Worm (Caenorhabditis elegans) whole organism, L1 larva: ENCODE measurements around the gene gtf-2E1.

ENCODE experiments used
- C16A3.4 ChIP-seq: fragments of 150-350 bp; optimal IDR thresholded peaks from 2 replicates; lab custom pipeline; 2014; ENCODE audit warnings: missing biosample characterization, missing genetic modification characterization
- F16B12.6 ChIP-seq: fragments of 150-350 bp; optimal IDR thresholded peaks from 2 replicates; lab custom pipeline; 2014; ENCODE audit warnings: missing biosample characterization, missing genetic modification characterization
- Y116A8C.19 ChIP-seq: sonication (generic microtip); optimal IDR thresholded peaks from 2 replicates; lab custom pipeline; 2016; ENCODE audit warnings: missing compliant biosample characterization, missing genetic modification characterization, borderline replicate concordance
- aha-1 ChIP-seq: fragments of 150-350 bp; optimal IDR thresholded peaks from 2 replicates; lab custom pipeline; 2014; ENCODE audit warnings: missing biosample characterization, missing genetic modification characterization
- ceh-63 ChIP-seq: fragments of 200-800 bp; sonication (Bioruptor generic); optimal IDR thresholded peaks from 2 replicates; lab custom pipeline; 2018; ENCODE audit warnings: mild to moderate bottlenecking, missing genetic modification characterization, missing compliant biosample characterization
- ceh-82 ChIP-seq, 3 experiments: fragments of 150-350 bp in 1 of 3; sonication (generic microtip) in 2 of 3; optimal IDR thresholded peaks; 2 replicates each; lab custom pipeline; 2014 to 2017; ENCODE audit warnings: missing biosample characterization in 3 of 3, missing genetic modification characterization in 3 of 3
- ceh-88 ChIP-seq: fragments of 200-800 bp; sonication (Bioruptor generic); IDR thresholded peaks from 2 replicates; pipeline ENCODE4 v1.3.6; 2022; ENCODE audit warnings: missing genetic modification characterization, missing compliant biosample characterization
- dpl-1 ChIP-seq, 3 experiments: fragments of 150-350 bp in 2 of 3; sonication (generic microtip) in 1 of 3; optimal IDR thresholded peaks; 2 replicates each; lab custom pipeline; 2014 to 2017; ENCODE audit warnings: missing biosample characterization in 3 of 3, missing genetic modification characterization in 3 of 3, missing genetic modification reagents in 3 of 3
- dsc-1 ChIP-seq: sonication (generic microtip); optimal IDR thresholded peaks from 2 replicates; lab custom pipeline; 2016; ENCODE audit warnings: mild to moderate bottlenecking, missing genetic modification characterization, missing compliant biosample characterization
- egl-13 ChIP-seq: sonication (generic microtip); optimal IDR thresholded peaks from 2 replicates; lab custom pipeline; 2016; ENCODE audit warnings: missing genotype, missing genetic modification reagents, missing genetic modification characterization, missing compliant biosample characterization
- elt-2 ChIP-seq: sonication (generic microtip); optimal IDR thresholded peaks from 2 replicates; lab custom pipeline; 2016; ENCODE audit warnings: missing genetic modification characterization, mild to moderate bottlenecking, inconsistent platforms, missing compliant biosample characterization, missing genetic modification reagents
- elt-3 ChIP-seq, 6 experiments: fragments of 150-350 bp in 1 of 6; sonication (generic microtip); optimal IDR thresholded peaks; 2 replicates each; lab custom pipeline; 2017 to 2018; ENCODE audit warnings: missing biosample characterization in 6 of 6, missing genetic modification characterization in 6 of 6, inconsistent platforms in 1 of 6
- fkh-10 ChIP-seq: sonication (generic microtip); optimal IDR thresholded peaks from 2 replicates; lab custom pipeline; 2017; ENCODE audit warnings: missing biosample characterization, missing genetic modification reagents, missing genetic modification characterization
- fkh-4 ChIP-seq: sonication (generic microtip); optimal IDR thresholded peaks from 2 replicates; lab custom pipeline; 2016; ENCODE audit warnings: missing compliant biosample characterization, missing genetic modification characterization, borderline replicate concordance
- fkh-8 ChIP-seq: sonication (generic microtip); optimal IDR thresholded peaks from 2 replicates; lab custom pipeline; 2016; ENCODE audit warnings: mild to moderate bottlenecking, missing genetic modification characterization, missing compliant biosample characterization
- lin-13 ChIP-seq: fragments of 150-350 bp; optimal IDR thresholded peaks from 2 replicates; lab custom pipeline; 2014; ENCODE audit warnings: missing biosample characterization, missing genetic modification reagents, missing genetic modification characterization
- lin-14 ChIP-seq: fragments of 200-800 bp; sonication (Bioruptor generic); optimal IDR thresholded peaks from 2 replicates; lab custom pipeline; 2018; ENCODE audit warnings: mild to moderate bottlenecking, missing genetic modification characterization, moderate library complexity, missing compliant biosample characterization
- lin-15B ChIP-seq: fragments of 150-350 bp; sonication (generic microtip); optimal IDR thresholded peaks from 3 replicates; lab custom pipeline; 2014; ENCODE audit warnings: missing biosample characterization, missing genetic modification characterization
- lin-35 ChIP-seq, 2 experiments: fragments of 150-350 bp; optimal IDR thresholded peaks; 2 replicates each; lab custom pipeline; 2014; ENCODE audit warnings: missing biosample characterization in 2 of 2, missing genetic modification characterization in 2 of 2, missing genetic modification reagents in 2 of 2
- lin-39 ChIP-seq: fragments of 150-350 bp; optimal IDR thresholded peaks from 2 replicates; lab custom pipeline; 2014; ENCODE audit warnings: missing biosample characterization, missing genetic modification reagents, missing genetic modification characterization
- lsy-2 ChIP-seq, 2 experiments: fragments of 150-350 bp; optimal IDR thresholded peaks; 2 replicates each; lab custom pipeline; 2014; ENCODE audit warnings: missing biosample characterization in 2 of 2, missing genetic modification characterization in 2 of 2
- mef-2 ChIP-seq: fragments of 150-350 bp; optimal IDR thresholded peaks from 2 replicates; lab custom pipeline; 2014; ENCODE audit warnings: missing biosample characterization, missing genetic modification characterization
- mep-1 ChIP-seq: fragments of 150-350 bp; optimal IDR thresholded peaks from 2 replicates; lab custom pipeline; 2014; ENCODE audit warnings: missing biosample characterization, missing genetic modification characterization
- nhr-11 ChIP-seq: fragments of 150-350 bp; optimal IDR thresholded peaks from 2 replicates; lab custom pipeline; 2014; ENCODE audit warnings: missing biosample characterization, missing genetic modification characterization
- nhr-19 ChIP-seq: fragments of 200-800 bp; sonication (Bioruptor generic); conservative IDR thresholded peaks from 2 replicates; pipeline ENCODE4 v1.3.6; 2022; ENCODE audit warnings: missing genetic modification characterization, missing compliant biosample characterization
- nhr-237 ChIP-seq: fragments of 150-350 bp; optimal IDR thresholded peaks from 2 replicates; lab custom pipeline; 2014; ENCODE audit warnings: missing biosample characterization, missing genetic modification characterization
- nhr-28 ChIP-seq: fragments of 150-350 bp; optimal IDR thresholded peaks from 2 replicates; lab custom pipeline; 2014; ENCODE audit warnings: missing biosample characterization, missing genetic modification characterization
- nhr-47 ChIP-seq: sonication (generic microtip); optimal IDR thresholded peaks from 2 replicates; lab custom pipeline; 2016; ENCODE audit warnings: mild to moderate bottlenecking, missing genetic modification characterization, moderate library complexity, missing compliant biosample characterization
- nhr-71 ChIP-seq: sonication (generic microtip); optimal IDR thresholded peaks from 2 replicates; lab custom pipeline; 2016; ENCODE audit warnings: mild to moderate bottlenecking, missing genetic modification characterization, moderate library complexity, missing compliant biosample characterization
- nhr-77 ChIP-seq: fragments of 150-350 bp; optimal IDR thresholded peaks from 2 replicates; lab custom pipeline; 2014; ENCODE audit warnings: missing biosample characterization, missing genetic modification characterization
- nhr-84 ChIP-seq: sonication (generic microtip); optimal IDR thresholded peaks from 2 replicates; lab custom pipeline; 2017; ENCODE audit warnings: missing biosample characterization, missing genetic modification characterization
- nhr-90 ChIP-seq: sonication (generic microtip); optimal IDR thresholded peaks from 2 replicates; lab custom pipeline; 2016; ENCODE audit warnings: mild to moderate bottlenecking, missing genetic modification characterization, missing compliant biosample characterization; ENCODE audit not compliant: poor library complexity
- pag-3 ChIP-seq: sonication (generic microtip); optimal IDR thresholded peaks from 2 replicates; lab custom pipeline; 2017; ENCODE audit warnings: missing genetic modification characterization, mild to moderate bottlenecking, missing compliant biosample characterization, antibody characterized with exemption, borderline replicate concordance; ENCODE audit not compliant: insufficient read depth
- rnt-1 ChIP-seq: sonication (generic microtip); optimal IDR thresholded peaks from 2 replicates; lab custom pipeline; 2016; ENCODE audit warnings: mild to moderate bottlenecking, missing genetic modification characterization, moderate library complexity, missing compliant biosample characterization
- skn-1 ChIP-seq: fragments of 150-350 bp; optimal IDR thresholded peaks from 2 replicates; lab custom pipeline; 2014; ENCODE audit warnings: missing biosample characterization, missing genetic modification characterization
- snu-23 ChIP-seq: sonication (generic microtip); optimal IDR thresholded peaks from 2 replicates; lab custom pipeline; 2016; ENCODE audit warnings: missing genetic modification characterization, missing compliant biosample characterization
- sptf-1 ChIP-seq: fragments of 150-350 bp; optimal IDR thresholded peaks from 2 replicates; lab custom pipeline; 2014; ENCODE audit warnings: missing biosample characterization, missing genetic modification characterization
- tbx-2 ChIP-seq: sonication (generic microtip); optimal IDR thresholded peaks from 2 replicates; lab custom pipeline; 2016; ENCODE audit warnings: missing genetic modification characterization, missing compliant biosample characterization
- unc-98 ChIP-seq: fragments of 200-800 bp; sonication (Bioruptor generic); IDR thresholded peaks from 2 replicates; pipeline ENCODE4 v1.3.6; 2022; ENCODE audit warnings: missing genetic modification characterization, missing compliant biosample characterization
- zag-1 ChIP-seq: fragments of 150-350 bp; optimal IDR thresholded peaks from 2 replicates; lab custom pipeline; 2014; ENCODE audit warnings: missing biosample characterization, missing genetic modification characterization
- ztf-11 ChIP-seq, 2 experiments: sonication (generic microtip); optimal IDR thresholded peaks; 2 replicates each; lab custom pipeline; 2016 to 2017; ENCODE audit warnings: missing genetic modification characterization in 2 of 2, missing biosample characterization in 1 of 2, missing compliant biosample characterization in 1 of 2

gtf-2E1 gene

ce11 chrIV:17264714-17265113 lies 9.6 kb downstream of the gtf-2E1 start, which contains the start of gene F26D10.13:
Gene F26D10.13 (minus strand): TSS chrIV:17264814.
- TF ChIP-seq lin-15B (tag; lab: Kevin White, UChicago): no peak
- TF ChIP-seq fkh-4 (tag; lab: Kevin White, UChicago): no peak
- TF ChIP-seq dpl-1 (GFP tag; optimal IDR thresholded peaks at IDR 0.05; lab: Kevin White, UChicago): no peak
- TF ChIP-seq nhr-47 (tag; lab: Kevin White, UChicago): no peak
- no peak for TF ChIP-seq snu-23 (GFP tag; lab: Kevin White, UChicago)

- no peak for TF ChIP-seq elt-2 (tag; lab: Kevin White, UChicago)
Measured at ce11 chrIV:17265279-17265678, 10.2 kb downstream of the gtf-2E1 start, which contains the start of gene str-187. Gene str-187 (plus strand): TSS chrIV:17265579.

- no peak for TF ChIP-seq mef-2 (tag; lab: Kevin White, UChicago)
Measured at ce11 chrIV:17265716-17266115, 10.6 kb downstream of the gtf-2E1 start.

ce11 chrIV:17267304-17267891 lies 12.3 kb downstream of the gtf-2E1 start:
- no peak for TF ChIP-seq zag-1
- no peak for TF ChIP-seq C16A3.4
- TF ChIP-seq fkh-8 (tag; lab: Kevin White, UChicago): no peak
- TF ChIP-seq Y116A8C.19 (tag; lab: Kevin White, UChicago): no peak

DNA sequence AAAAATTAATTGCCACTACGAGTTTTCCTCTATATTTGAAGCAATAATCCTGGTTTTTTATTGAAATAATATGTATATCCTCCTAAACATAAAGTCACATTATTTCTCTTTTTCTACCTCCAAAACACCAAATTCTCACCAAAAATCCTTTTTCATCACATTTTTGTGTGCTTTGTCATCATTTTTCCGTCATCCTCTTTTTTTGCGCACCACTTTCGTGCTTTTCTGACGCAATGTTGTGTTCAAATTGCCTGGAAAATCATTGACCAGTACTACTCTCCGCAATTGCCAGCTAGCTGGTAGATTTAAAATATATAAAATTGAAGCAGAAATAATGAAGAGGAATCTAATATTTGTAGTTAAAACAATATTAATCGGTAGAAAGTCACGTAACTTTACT lies 13.0 kb downstream of the gtf-2E1 start:
- TF ChIP-seq nhr-77: no peak
- TF ChIP-seq nhr-11 (tag; lab: Kevin White, UChicago): no peak
- TF ChIP-seq nhr-237 (tag; lab: Kevin White, UChicago): no peak
- TF ChIP-seq skn-1 (tag; lab: Kevin White, UChicago): peak; percentile 91
- TF ChIP-seq nhr-90 (tag; lab: Kevin White, UChicago): no peak

DNA sequence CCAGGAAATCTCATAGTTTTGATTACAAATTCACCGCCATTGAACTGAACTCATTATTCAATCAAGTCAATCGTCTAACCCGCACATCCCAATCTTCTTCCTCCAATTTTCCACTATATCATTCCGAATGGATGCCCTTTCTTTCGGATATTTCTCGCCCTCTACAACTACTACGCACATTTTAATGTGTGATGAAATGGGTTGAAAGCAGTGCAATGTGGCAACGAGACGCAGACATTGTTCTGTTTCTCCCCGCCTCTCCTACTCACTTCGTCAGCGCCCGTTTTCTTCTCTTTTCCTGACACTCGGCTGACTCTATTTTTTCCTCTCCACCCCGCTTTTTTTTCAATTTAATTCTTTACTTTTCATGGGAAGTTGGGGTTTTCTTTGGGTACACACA lies 13.5 kb downstream of the gtf-2E1 start:
- TF ChIP-seq unc-98 (GFP tag; lab: Robert Waterston, UW) (no peak), nhr-28 (no peak), fkh-4 (tag; lab: Kevin White, UChicago) (no peak), fkh-8 (tag; lab: Kevin White, UChicago) (no peak), dsc-1 (tag; lab: Kevin White, UChicago) (peak; percentile 10), lin-35 (GFP tag; optimal IDR thresholded peaks at IDR 0.05; lab: Kevin White, UChicago) (peak; percentile 32 to 39), ceh-88 (GFP tag; lab: Robert Waterston, UW) (no peak), ztf-11 (tag; optimal IDR thresholded peaks at IDR 0.05; lab: Kevin White, UChicago) (no peak), egl-13 (tag; lab: Kevin White, UChicago) (no peak), tbx-2 (peak; percentile 10), ceh-82 (tag; optimal IDR thresholded peaks at IDR 0.05; lab: Kevin White, UChicago) (peak; percentile 0 to 64 (median 11)), lsy-2 (tag; optimal IDR thresholded peaks at IDR 0.05; lab: Kevin White, UChicago) (peak in 1 of 2 experiments; percentile 64), C16A3.4 (no peak), nhr-90 (tag; lab: Kevin White, UChicago) (peak; percentile 21), dpl-1 (GFP tag; optimal IDR thresholded peaks at IDR 0.05; lab: Kevin White, UChicago) (peak in 1 of 3 experiments; percentile 34), nhr-19 (no peak), F16B12.6 (tag; lab: Kevin White, UChicago) (peak; percentile 21), nhr-84 (tag; lab: Kevin White, UChicago) (no peak), lin-14 (GFP tag; lab: Kevin White, UChicago) (peak; percentile 81), pag-3 (tag; lab: Kevin White, UChicago) (no peak), lin-39 (tag; lab: Kevin White, UChicago) (no peak), rnt-1 (tag; lab: Kevin White, UChicago) (peak; percentile 37), mep-1 (peak; percentile 82), nhr-71 (tag; lab: Kevin White, UChicago) (peak; percentile 53), ceh-63 (GFP tag; lab: Kevin White, UChicago) (no peak), aha-1 (tag; lab: Kevin White, UChicago) (no peak), elt-3 (tag; optimal IDR thresholded peaks at IDR 0.05; lab: Kevin White, UChicago) (no peak), lin-13 (GFP tag; lab: Kevin White, UChicago) (no peak), fkh-10 (GFP tag; lab: Kevin White, UChicago) (no peak), sptf-1 (tag; lab: Kevin White, UChicago) (no peak), snu-23 (GFP tag; lab: Kevin White, UChicago) (peak; percentile 64)
